Worm (Caenorhabditis elegans) whole organism, early embryonic: ENCODE data around the gene par-1.

Experiments
- B0310.2 ChIP-seq: sonication (generic microtip); optimal IDR thresholded peaks from 2 replicates; lab custom pipeline; 2016; ENCODE audit warnings: mild to moderate bottlenecking, missing genetic modification characterization, missing compliant biosample characterization
- F13C5.2 ChIP-seq: sonication (generic microtip); optimal IDR thresholded peaks from 2 replicates; lab custom pipeline; 2017; ENCODE audit warnings: mild to moderate bottlenecking, missing genetic modification characterization, inconsistent platforms, missing compliant biosample characterization
- aly-1 ChIP-seq: sonication (generic microtip); optimal IDR thresholded peaks from 2 replicates; lab custom pipeline; 2016; ENCODE audit warnings: missing genetic modification characterization, missing compliant biosample characterization
- ama-1 ChIP-seq: fragments of 150-350 bp; optimal IDR thresholded peaks from 2 replicates; lab custom pipeline; 2014
- ceh-36 ChIP-seq: sonication (generic microtip); optimal IDR thresholded peaks from 2 replicates; lab custom pipeline; 2016; ENCODE audit warnings: missing genetic modification characterization, inconsistent platforms, missing compliant biosample characterization
- ets-7 ChIP-seq: sonication (generic microtip); optimal IDR thresholded peaks from 2 replicates; lab custom pipeline; 2016; ENCODE audit warnings: missing genotype, missing genetic modification characterization, missing compliant biosample characterization
- hmbx-1 ChIP-seq: sonication (generic microtip); optimal IDR thresholded peaks from 2 replicates; lab custom pipeline; 2016; ENCODE audit warnings: mild to moderate bottlenecking, missing genetic modification characterization, missing compliant biosample characterization
- hmg-4 ChIP-seq: fragments of 200-800 bp; sonication (Bioruptor generic); optimal IDR thresholded peaks from 2 replicates; lab custom pipeline; 2018; ENCODE audit warnings: mild to moderate bottlenecking, missing genetic modification characterization, missing compliant biosample characterization
- pes-1 ChIP-seq: fragments of 200-800 bp; sonication (Bioruptor generic); IDR thresholded peaks from 2 replicates; pipeline ENCODE4 v1.3.6; 2022; ENCODE audit warnings: missing genetic modification reagents, missing genetic modification characterization, missing compliant biosample characterization
- sea-1 ChIP-seq: fragments of 200-800 bp; sonication (Bioruptor generic); conservative IDR thresholded peaks from 2 replicates; pipeline ENCODE4 v1.3.6; 2022; ENCODE audit warnings: missing genetic modification characterization, missing compliant biosample characterization
- tbx-11 ChIP-seq: fragments of 200-800 bp; sonication (Bioruptor generic); IDR thresholded peaks from 2 replicates; pipeline ENCODE4 v1.3.6; 2022; ENCODE audit warnings: missing genetic modification characterization, missing compliant biosample characterization
- tbx-37 ChIP-seq: fragments of 200-800 bp; sonication (Bioruptor generic); conservative IDR thresholded peaks from 2 replicates; pipeline ENCODE4 v1.3.6; 2022; ENCODE audit warnings: missing genetic modification reagents, missing genetic modification characterization, missing compliant biosample characterization
- tra-4 ChIP-seq: sonication (generic microtip); optimal IDR thresholded peaks from 2 replicates; lab custom pipeline; 2017; ENCODE audit warnings: missing genetic modification characterization, missing compliant biosample characterization

ce11 chrV:14082453-14082852, 62.7 kb downstream of the par-1 start, which contains the start of gene D1086.10:
- TF ChIP-seq F13C5.2 (tag; lab: Kevin White, UChicago), result no peak
- TF ChIP-seq tbx-11 (GFP tag; lab: Robert Waterston, UW), result no peak
- TF ChIP-seq ama-1 (lab: Kevin White, UChicago), result no peak
- TF ChIP-seq sea-1, result no peak
- no peak for TF ChIP-seq ceh-36 (tag; lab: Kevin White, UChicago)
- no peak for TF ChIP-seq B0310.2 (tag; lab: Kevin White, UChicago)
- no peak for TF ChIP-seq pes-1 (GFP tag; lab: Robert Waterston, UW)
- no peak for TF ChIP-seq hmbx-1
- TF ChIP-seq tbx-37 (GFP tag; lab: Robert Waterston, UW), result no peak
- TF ChIP-seq hmg-4 (GFP tag; lab: Kevin White, UChicago), result no peak
- TF ChIP-seq ets-7 (tag; lab: Kevin White, UChicago), result no peak
- TF ChIP-seq tra-4 (tag; lab: Kevin White, UChicago), result no peak
- no peak for TF ChIP-seq aly-1
